Worm (Caenorhabditis elegans): ENCODE results near the gene npr-20.

- TF ChIP-seq lsy-2 (tag; optimal IDR thresholded peaks at IDR 0.05) (no peak), skn-1 (tag; optimal IDR thresholded peaks at IDR 0.05) (no peak), Y75B8A.6 (GFP tag; IDR thresholded peaks at IDR 0.05) (no peak), ceh-82 (tag; optimal IDR thresholded peaks at IDR 0.05) (no peak), ztf-7 (tag; optimal IDR thresholded peaks at IDR 0.05) (no peak), hlh-11 (tag; optimal IDR thresholded peaks at IDR 0.05) (no peak), snpc-4 (tag; optimal IDR thresholded peaks at IDR 0.05) (no peak), hlh-30 (tag; optimal IDR thresholded peaks at IDR 0.05; ENCODE audit: insufficient read depth) (no peak), duxl-1 (tag; optimal IDR thresholded peaks at IDR 0.05; ENCODE audit: poor library complexity) (no peak), ceh-32 (tag; optimal IDR thresholded peaks at IDR 0.05; ENCODE audit: poor library complexity) (no peak), ZK337.2 (GFP tag; IDR thresholded peaks at IDR 0.05) (no peak), madf-5 (GFP tag; IDR thresholded peaks at IDR 0.05) (no peak), ama-1 (optimal IDR thresholded peaks at IDR 0.05) (no peak), fos-1 (tag; optimal IDR thresholded peaks at IDR 0.05) (no peak)
These were observed 26.0 kb downstream of the npr-20 start, which contains the start of gene F46C5.7 for ce11 chrII:8839025-8839424.
